Fruit fly (Drosophila melanogaster) Kc167 (cell line): Measurements from ENCODE around the gene CG1116.

Experiments used
- Myc ChIP-seq: fragments of >200 bp; optimal IDR thresholded peaks from 2 replicates; lab custom pipeline; 2017; ENCODE audit warnings: missing external identifiers
- Sin3A ChIP-seq: fragments of >200 bp; optimal IDR thresholded peaks from 2 replicates; lab custom pipeline; 2018; ENCODE audit warnings: missing external identifiers
- h ChIP-seq: fragments of >200 bp; optimal IDR thresholded peaks from 3 replicates; lab custom pipeline; 2018; ENCODE audit warnings: missing external identifiers
- insv ChIP-seq: fragments of >200 bp; optimal IDR thresholded peaks from 3 replicates; lab custom pipeline; 2018; ENCODE audit warnings: missing external identifiers
- ttk ChIP-seq: sonication (Bioruptor generic); optimal IDR thresholded peaks from 2 replicates; lab custom pipeline; 2017; ENCODE audit warnings: missing external identifiers

DNA sequence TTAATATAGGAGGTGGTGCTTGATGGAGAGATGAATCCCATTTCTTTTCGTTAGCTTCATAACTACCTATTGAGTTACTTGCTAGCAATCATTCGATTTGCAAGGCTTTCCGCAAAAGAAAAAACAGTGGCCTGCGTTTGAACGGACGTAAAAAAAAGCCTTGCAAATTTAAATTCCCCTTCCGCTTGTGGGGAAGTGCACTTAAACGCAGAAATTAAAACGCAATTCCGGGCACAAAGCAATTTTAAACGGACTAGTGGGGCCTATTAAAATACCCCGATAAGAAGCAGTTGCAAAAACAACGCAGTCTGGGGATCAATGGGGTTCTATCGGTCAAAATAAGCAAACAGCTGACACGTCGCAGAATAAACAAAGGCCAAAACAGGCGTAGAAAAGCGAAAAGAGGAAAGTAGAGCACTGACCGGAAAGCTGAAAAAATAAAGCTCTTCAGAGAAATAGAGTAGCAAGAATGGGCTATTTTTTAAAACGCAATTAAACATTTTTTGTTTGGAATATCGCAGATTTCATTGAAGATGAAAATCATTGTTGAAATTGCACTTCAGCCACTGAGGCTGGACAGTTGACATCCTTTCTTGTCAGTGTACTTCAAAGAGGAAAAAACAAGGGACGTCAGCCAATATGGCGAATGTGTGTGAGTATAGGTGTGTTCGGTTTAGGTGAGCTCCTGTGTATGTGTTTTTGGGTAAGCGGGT, 31.2 kb downstream of the CG1116 start:
- no peak for TF ChIP-seq Myc (lab: Kevin White, UChicago)
- TF ChIP-seq h (lab: Kevin White, UChicago) = no peak
- no peak for TF ChIP-seq ttk (lab: Kevin White, UChicago)
- TF ChIP-seq insv (lab: Kevin White, UChicago) = no peak
- no peak for TF ChIP-seq Sin3A (lab: Kevin White, UChicago)
